Worm (Caenorhabditis elegans) whole organism, L4/young adult: ENCODE data around the gene T04H1.13.

Experiments
- W03F9.2 ChIP-seq: fragments of 150-350 bp; optimal IDR thresholded peaks from 2 replicates; lab custom pipeline; 2014; ENCODE audit warnings: missing biosample characterization, missing genetic modification characterization
- him-1 ChIP-seq: sonication (generic microtip); optimal IDR thresholded peaks from 2 replicates; lab custom pipeline; 2016; ENCODE audit warnings: missing genotype, missing genetic modification reagents, missing genetic modification characterization, missing compliant biosample characterization

ce11 chrV:12276946-12277345, 32.1 kb upstream of the T04H1.13 start, which contains the start of gene bnc-1:
- no peak for TF ChIP-seq W03F9.2 (tag; lab: Kevin White, UChicago)
- TF ChIP-seq him-1 (tag; lab: Kevin White, UChicago), result no peak
